Fruit fly (Drosophila melanogaster) whole organism, wandering third instar larva: ENCODE measurements around the gene CG34456.
A peak's percentile ranks its signal among the peaks of the same experiment; 100 is the strongest.

ENCODE experiments used
- Dif ChIP-seq: fragments of 200-275, 200-300 bp; sonication (Bioruptor generic); optimal IDR thresholded peaks from 2 replicates; lab custom pipeline; 2018; ENCODE audit warnings: missing biosample characterization, missing genetic modification characterization; ENCODE audit not compliant: partially characterized antibody
- Hr83 ChIP-seq: fragments of 200-300 bp; sonication (Bioruptor generic); optimal IDR thresholded peaks from 2 replicates; lab custom pipeline; 2016; ENCODE audit warnings: missing biosample characterization, mild to moderate bottlenecking, missing genetic modification characterization, moderate library complexity; ENCODE audit not compliant: poor library complexity, severe bottlenecking
- dl ChIP-seq, 2 experiments: fragments of 175-275, 200-275 bp in 1 of 2; fragments of 200-275 bp in 1 of 2; sonication (Bioruptor generic); optimal IDR thresholded peaks; lab custom pipeline; 2018; ENCODE audit warnings: mild to moderate bottlenecking in 2 of 2, missing biosample characterization in 2 of 2, missing genetic modification characterization in 2 of 2, moderate library complexity in 2 of 2; ENCODE audit not compliant: partially characterized antibody in 2 of 2, insufficient read depth in 1 of 2
- dsf ChIP-seq: sonication (Bioruptor generic); optimal IDR thresholded peaks from 2 replicates; lab custom pipeline; 2016; ENCODE audit warnings: missing biosample characterization, missing genetic modification characterization, borderline replicate concordance
- ey ChIP-seq: fragments of 200-800 bp; sonication (Bioruptor generic); optimal IDR thresholded peaks from 2 replicates; lab custom pipeline; 2016; ENCODE audit warnings: missing biosample characterization, missing genetic modification characterization
- h ChIP-seq: fragments of 200-800 bp; sonication (Bioruptor generic); optimal IDR thresholded peaks from 3 replicates; lab custom pipeline; 2016; ENCODE audit warnings: missing biosample characterization, mild to moderate bottlenecking, missing genetic modification characterization
- pan ChIP-seq: fragments of >200 bp; optimal IDR thresholded peaks from 2 replicates; lab custom pipeline; 2017
- sage ChIP-seq: fragments of 200-800 bp; sonication (Bioruptor generic); optimal IDR thresholded peaks from 2 replicates; lab custom pipeline; 2016; ENCODE audit warnings: missing biosample characterization, mild to moderate bottlenecking, missing genetic modification characterization

DNA sequence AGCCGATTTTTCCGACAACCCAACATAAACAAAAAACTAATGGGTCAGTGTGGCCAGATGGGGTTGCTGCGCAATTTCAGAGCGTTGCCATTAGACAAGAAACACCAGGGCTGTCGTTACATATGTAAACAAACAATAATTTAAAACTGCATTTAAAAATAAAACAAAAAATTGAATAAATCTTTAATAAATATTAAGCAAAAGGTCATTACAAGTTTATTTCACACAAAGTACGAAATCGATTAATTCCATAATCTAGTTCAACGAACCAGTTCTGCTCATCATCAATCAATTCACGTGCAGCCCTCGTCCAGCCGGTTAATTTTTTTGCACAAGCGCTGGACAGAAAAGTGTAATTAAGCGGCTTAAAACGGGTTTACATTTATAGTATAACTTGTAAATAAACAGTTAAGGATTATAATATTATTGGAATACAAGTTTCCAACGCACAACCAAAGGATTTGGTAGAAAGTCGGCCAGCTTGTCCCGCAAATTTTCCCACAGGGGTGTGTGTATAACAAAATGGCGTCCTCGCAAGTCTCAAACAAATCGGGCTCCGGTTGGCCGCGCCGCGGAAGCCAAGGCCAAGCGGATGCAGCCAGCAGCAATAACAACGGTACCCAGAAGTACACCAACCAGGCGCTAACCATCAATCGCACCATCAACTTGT, 49.0 kb downstream of the CG34456 start, which contains the start of the genes CG4022 and Cpsf5:
- TF ChIP-seq Hr83 (GFP tag; lab: Kevin White, UChicago) = peak; percentile 22
- peak; percentile 77 for TF ChIP-seq h (GFP tag; lab: Kevin White, UChicago)
- TF ChIP-seq pan (lab: Kevin White, UChicago) = no peak
- no peak for TF ChIP-seq dl (GFP tag; optimal IDR thresholded peaks at IDR 0.05; lab: Kevin White, UChicago; ENCODE audit: insufficient read depth in 1 of 2, partially characterized antibody in 2 of 2)
- TF ChIP-seq ey (GFP tag; lab: Kevin White, UChicago) = peak; percentile 81
- peak; percentile 56 for TF ChIP-seq sage (GFP tag; lab: Kevin White, UChicago)
- TF ChIP-seq Dif (GFP tag; lab: Kevin White, UChicago) = no peak
- peak; percentile 71 for TF ChIP-seq dsf (GFP tag; lab: Kevin White, UChicago)
